Worm (Caenorhabditis elegans): ENCODE data around the gene F49E8.7.

The F49E8.7 gene

DNA sequence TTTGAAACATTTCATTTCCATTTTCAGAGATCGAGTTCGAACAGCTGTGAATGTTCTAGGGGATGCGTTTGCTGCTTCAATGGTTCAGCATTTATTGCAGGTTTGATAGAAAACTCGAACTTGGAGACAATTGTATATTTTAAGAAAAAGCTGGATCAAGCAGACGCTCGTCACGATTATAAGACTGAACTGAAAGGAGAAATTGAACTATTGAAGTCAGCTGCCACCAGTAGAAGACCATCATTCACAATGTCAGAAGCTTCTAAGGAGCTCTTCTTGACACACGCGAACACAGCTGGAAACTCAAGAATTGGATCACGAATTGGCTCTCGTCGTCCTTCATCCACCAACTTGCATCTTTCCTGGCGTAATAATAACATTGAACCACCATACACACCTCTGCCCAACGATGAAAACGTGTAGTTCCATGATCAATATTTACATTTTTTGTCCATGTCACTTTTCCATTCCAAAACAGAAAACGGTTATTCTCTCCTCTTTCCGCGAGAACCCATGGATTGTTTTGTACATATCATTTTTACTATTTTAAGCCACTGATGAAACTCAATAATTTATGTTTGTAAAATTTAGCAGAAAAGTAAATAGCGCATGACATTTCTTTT lies 50.2 kb downstream of the F49E8.7 start:
- TF ChIP-seq hmbx-1 (tag; optimal IDR thresholded peaks at IDR 0.05) (no peak), tra-4 (tag; optimal IDR thresholded peaks at IDR 0.05) (no peak), ceh-13 (GFP tag; optimal IDR thresholded peaks at IDR 0.05) (no peak), sea-1 (GFP tag; conservative IDR thresholded peaks at IDR 0.05) (no peak), tbx-37 (GFP tag; conservative IDR thresholded peaks at IDR 0.05) (no peak), scrt-1 (GFP tag; IDR thresholded peaks at IDR 0.05) (no peak), hnd-1 (tag; optimal IDR thresholded peaks at IDR 0.05) (no peak), tbx-11 (GFP tag; IDR thresholded peaks at IDR 0.05) (no peak), ama-1 (optimal IDR thresholded peaks at IDR 0.05) (no peak), pes-1 (GFP tag; IDR thresholded peaks at IDR 0.05) (no peak), B0310.2 (tag; optimal IDR thresholded peaks at IDR 0.05) (no peak), hmg-4 (GFP tag; optimal IDR thresholded peaks at IDR 0.05) (no peak), flt-1 (GFP tag; IDR thresholded peaks at IDR 0.05) (no peak), F13C5.2 (tag; optimal IDR thresholded peaks at IDR 0.05) (no peak), ceh-36 (tag; optimal IDR thresholded peaks at IDR 0.05) (no peak), ets-7 (tag; optimal IDR thresholded peaks at IDR 0.05) (no peak), aly-1 (tag; optimal IDR thresholded peaks at IDR 0.05) (no peak)

All from whole organism, early embryonic.